Worm (Caenorhabditis elegans): ENCODE data around the gene gap-2.

DNA sequence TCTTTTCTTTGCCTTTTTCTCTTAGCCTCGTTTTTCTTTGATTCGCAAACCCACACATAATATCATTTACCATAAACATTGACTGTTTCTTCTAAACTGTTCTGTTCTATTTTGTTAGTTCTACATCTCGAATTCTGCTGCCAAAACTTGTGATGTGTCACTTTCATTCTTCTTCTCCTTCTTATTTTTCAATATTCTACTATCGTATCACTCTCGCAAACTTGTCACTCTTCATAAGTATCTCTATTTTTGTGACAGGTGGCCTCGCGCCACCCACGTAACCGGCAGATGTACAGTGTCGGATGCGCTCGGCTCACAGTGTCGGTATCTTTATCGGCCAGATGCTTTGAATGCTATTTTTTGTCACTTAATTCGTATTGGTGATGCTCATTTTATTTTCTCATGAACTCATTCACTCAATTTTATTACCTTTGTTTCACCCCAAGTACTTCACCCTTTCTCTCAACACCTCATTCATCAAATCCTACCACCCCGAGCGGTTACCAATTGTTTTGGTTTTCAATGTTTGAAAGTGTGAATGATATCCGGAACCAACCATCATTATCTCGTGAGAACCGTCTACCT, 36.2 kb downstream of the gap-2 start:
- TF ChIP-seq ref-1 (GFP tag; conservative IDR thresholded peaks at IDR 0.05) (no peak), flt-1 (GFP tag; IDR thresholded peaks at IDR 0.05) (no peak), cog-1 (tag; optimal IDR thresholded peaks at IDR 0.05) (no peak), klf-2 (GFP tag; conservative IDR thresholded peaks at IDR 0.05) (no peak), T22C8.4 (GFP tag; IDR thresholded peaks at IDR 0.05) (no peak), ztf-29 (GFP tag; IDR thresholded peaks at IDR 0.05) (no peak)

All from whole organism, midembryonic.